Worm (Caenorhabditis elegans) whole organism, young adult: Measurements from ENCODE around the gene C18E9.7.

Experiments used
- B0019.2 ChIP-seq: fragments of 200-800 bp; sonication (Bioruptor generic); conservative IDR thresholded peaks from 2 replicates; pipeline ENCODE4 v1.3.6; 2022; ENCODE audit warnings: missing genetic modification reagents, missing genetic modification characterization, missing compliant biosample characterization
- C06A6.2 ChIP-seq: fragments of 200-800 bp; sonication (Bioruptor generic); conservative IDR thresholded peaks from 2 replicates; pipeline ENCODE4 v1.3.6; 2022; ENCODE audit warnings: missing genetic modification characterization, missing compliant biosample characterization
- D2030.7 ChIP-seq: fragments of 200-800 bp; sonication (Bioruptor generic); IDR thresholded peaks from 2 replicates; pipeline ENCODE4 v1.3.6; 2022; ENCODE audit warnings: missing genetic modification reagents, missing genetic modification characterization, missing compliant biosample characterization
- F22D6.2 ChIP-seq: sonication (generic microtip); optimal IDR thresholded peaks from 2 replicates; lab custom pipeline; 2016; ENCODE audit warnings: mild to moderate bottlenecking, missing genetic modification characterization, missing compliant biosample characterization
- F37B4.10 ChIP-seq: fragments of 200-800 bp; sonication (Bioruptor generic); IDR thresholded peaks from 2 replicates; pipeline ENCODE4 v1.3.6; 2022; ENCODE audit warnings: missing genetic modification characterization, missing compliant biosample characterization
- F39B2.1 ChIP-seq: fragments of 200-800 bp; sonication (Bioruptor generic); IDR thresholded peaks from 2 replicates; pipeline ENCODE4 v1.3.6; 2022; ENCODE audit warnings: missing genetic modification reagents, missing genetic modification characterization, missing compliant biosample characterization
- K12H6.12 ChIP-seq: fragments of 200-800 bp; sonication (Bioruptor generic); optimal IDR thresholded peaks from 2 replicates; lab custom pipeline; 2018; ENCODE audit warnings: mild to moderate bottlenecking, missing genetic modification characterization, missing compliant biosample characterization
- Y53F4B.3 ChIP-seq: fragments of 200-800 bp; sonication (Bioruptor generic); IDR thresholded peaks from 2 replicates; pipeline ENCODE4 v1.3.6; 2022; ENCODE audit warnings: missing genetic modification reagents, missing genetic modification characterization, missing compliant biosample characterization
- Y53G8AR.9 ChIP-seq: fragments of 200-800 bp; sonication (Bioruptor generic); conservative IDR thresholded peaks from 2 replicates; pipeline ENCODE4 v1.3.6; 2022; ENCODE audit warnings: missing genetic modification reagents, missing genetic modification characterization, missing compliant biosample characterization
- Y67H2A.10 ChIP-seq: fragments of 200-800 bp; sonication (Bioruptor generic); conservative IDR thresholded peaks from 2 replicates; pipeline ENCODE4 v1.3.6; 2022; ENCODE audit warnings: missing genetic modification reagents, missing genetic modification characterization, missing compliant biosample characterization
- ZK185.1 ChIP-seq: sonication (generic microtip); optimal IDR thresholded peaks from 2 replicates; lab custom pipeline; 2016; ENCODE audit warnings: mild to moderate bottlenecking, missing genetic modification characterization, missing compliant biosample characterization; ENCODE audit not compliant: poor library complexity, severe bottlenecking
- akir-1 ChIP-seq: fragments of 200-800 bp; sonication (Bioruptor generic); optimal IDR thresholded peaks from 2 replicates; lab custom pipeline; 2018; ENCODE audit warnings: mild to moderate bottlenecking, missing genetic modification characterization, moderate library complexity, missing compliant biosample characterization
- aptf-2 ChIP-seq: fragments of 200-800 bp; sonication (Bioruptor generic); conservative IDR thresholded peaks from 2 replicates; pipeline ENCODE4 v1.3.6; 2022; ENCODE audit warnings: missing genetic modification reagents, missing genetic modification characterization, missing compliant biosample characterization
- aptf-3 ChIP-seq: fragments of 200-800 bp; sonication (Bioruptor generic); IDR thresholded peaks from 2 replicates; pipeline ENCODE4 v1.3.6; 2022; ENCODE audit warnings: missing genetic modification characterization, missing compliant biosample characterization
- athp-1 ChIP-seq: sonication (generic microtip); optimal IDR thresholded peaks from 2 replicates; lab custom pipeline; 2017; ENCODE audit warnings: mild to moderate bottlenecking, missing genetic modification characterization, missing compliant biosample characterization
- ceh-58 ChIP-seq: fragments of 200-800 bp; sonication (Bioruptor generic); IDR thresholded peaks from 2 replicates; pipeline ENCODE4 v1.3.6; 2022; ENCODE audit warnings: missing genetic modification characterization, missing compliant biosample characterization
- egl-44 ChIP-seq: fragments of 200-800 bp; sonication (Bioruptor generic); IDR thresholded peaks from 2 replicates; pipeline ENCODE4 v1.3.6; 2022; ENCODE audit warnings: missing genetic modification reagents, missing genetic modification characterization, missing compliant biosample characterization
- ekl-4 ChIP-seq: fragments of 200-800 bp; sonication (Bioruptor generic); IDR thresholded peaks from 2 replicates; pipeline ENCODE4 v1.3.6; 2022; ENCODE audit warnings: missing genetic modification reagents, missing genetic modification characterization, missing compliant biosample characterization
- him-1 ChIP-seq: sonication (generic microtip); optimal IDR thresholded peaks from 2 replicates; lab custom pipeline; 2016; ENCODE audit warnings: missing genotype, missing genetic modification reagents, missing genetic modification characterization, missing compliant biosample characterization
- hmg-20 ChIP-seq: fragments of 200-800 bp; sonication (Bioruptor generic); IDR thresholded peaks from 2 replicates; pipeline ENCODE4 v1.3.6; 2022; ENCODE audit warnings: missing genetic modification reagents, missing genetic modification characterization, missing compliant biosample characterization
- hrde-1 ChIP-seq: sonication (generic microtip); optimal IDR thresholded peaks from 2 replicates; lab custom pipeline; 2016; ENCODE audit warnings: missing genetic modification characterization, mild to moderate bottlenecking, missing compliant biosample characterization, moderate library complexity, missing genotype, missing genetic modification reagents, borderline replicate concordance
- hsf-1 ChIP-seq: fragments of 200-800 bp; sonication (Bioruptor generic); IDR thresholded peaks from 2 replicates; pipeline ENCODE4 v1.3.6; 2022; ENCODE audit warnings: missing genetic modification reagents, missing genetic modification characterization, missing compliant biosample characterization
- lag-1 ChIP-seq: fragments of 200-800 bp; sonication (Bioruptor generic); IDR thresholded peaks from 2 replicates; pipeline ENCODE4 v1.3.6; 2022; ENCODE audit warnings: missing genetic modification reagents, missing genetic modification characterization, missing compliant biosample characterization
- lin-26 ChIP-seq: fragments of 200-800 bp; sonication (Bioruptor generic); IDR thresholded peaks from 2 replicates; pipeline ENCODE4 v1.3.6; 2022; ENCODE audit warnings: missing genetic modification reagents, missing genetic modification characterization, missing compliant biosample characterization
- lin-35 ChIP-seq, 3 experiments: fragments of 150-350 bp in 2 of 3; sonication (generic microtip) in 1 of 3; optimal IDR thresholded peaks; 2 replicates each; lab custom pipeline; 2014 to 2018; ENCODE audit warnings: missing biosample characterization in 3 of 3, missing genetic modification characterization in 3 of 3, missing genetic modification reagents in 3 of 3
- lin-40 ChIP-seq: sonication (generic microtip); optimal IDR thresholded peaks from 2 replicates; lab custom pipeline; 2016; ENCODE audit warnings: missing genetic modification characterization, mild to moderate bottlenecking, missing compliant biosample characterization, missing genotype, missing genetic modification reagents
- lin-54 ChIP-seq: fragments of 200-800 bp; sonication (Bioruptor generic); optimal IDR thresholded peaks from 2 replicates; lab custom pipeline; 2018; ENCODE audit warnings: mild to moderate bottlenecking, missing genetic modification characterization, missing compliant biosample characterization
- madf-10 ChIP-seq: sonication (generic microtip); optimal IDR thresholded peaks from 2 replicates; lab custom pipeline; 2016; ENCODE audit warnings: mild to moderate bottlenecking, missing genetic modification characterization, missing compliant biosample characterization
- madf-8 ChIP-seq: fragments of 200-800 bp; sonication (Bioruptor generic); conservative IDR thresholded peaks from 2 replicates; pipeline ENCODE4 v1.3.6; 2022; ENCODE audit warnings: missing genetic modification reagents, missing genetic modification characterization, missing compliant biosample characterization
- mel-28 ChIP-seq: sonication (generic microtip); optimal IDR thresholded peaks from 2 replicates; lab custom pipeline; 2016; ENCODE audit warnings: borderline replicate concordance, mild to moderate bottlenecking, missing genetic modification characterization, missing compliant biosample characterization
- nfyb-1 ChIP-seq: fragments of 200-800 bp; sonication (Bioruptor generic); IDR thresholded peaks from 2 replicates; pipeline ENCODE4 v1.3.6; 2022; ENCODE audit warnings: missing genetic modification reagents, missing genetic modification characterization, missing compliant biosample characterization
- nhr-120 ChIP-seq: fragments of 200-800 bp; sonication (Bioruptor generic); IDR thresholded peaks from 2 replicates; pipeline ENCODE4 v1.3.6; 2022; ENCODE audit warnings: missing genetic modification characterization, missing compliant biosample characterization
- nhr-179 ChIP-seq: sonication (generic microtip); optimal IDR thresholded peaks from 2 replicates; lab custom pipeline; 2016; ENCODE audit warnings: mild to moderate bottlenecking, missing genetic modification characterization, missing compliant biosample characterization
- pha-4 ChIP-seq: fragments of 150-350 bp; sonication (generic microtip); optimal IDR thresholded peaks from 2 replicates; lab custom pipeline; 2014; ENCODE audit warnings: missing biosample characterization, missing genetic modification reagents, missing genetic modification characterization
- rpc-1 ChIP-seq, 2 experiments: fragments of 150-350 bp in 1 of 2; sonication (generic microtip) in 1 of 2; optimal IDR thresholded peaks; 2 replicates each; lab custom pipeline; 2014 to 2018; ENCODE audit warnings: missing biosample characterization in 1 of 2, missing genetic modification characterization in 1 of 2, missing genetic modification reagents in 1 of 2, missing genotype in 1 of 2
- snpc-1.3 ChIP-seq: sonication (generic microtip); optimal IDR thresholded peaks from 2 replicates; lab custom pipeline; 2017; ENCODE audit warnings: missing genetic modification characterization, mild to moderate bottlenecking, missing compliant biosample characterization, antibody characterized with exemption, moderate library complexity, missing genotype, missing genetic modification reagents; ENCODE audit not compliant: insufficient read depth
- snpc-4 ChIP-seq, 5 experiments: fragments of 150-350 bp in 1 of 5; sonication (generic microtip) in 4 of 5; optimal IDR thresholded peaks; 2 replicates each; lab custom pipeline; 2014 to 2018; ENCODE audit warnings: missing genetic modification characterization in 5 of 5, missing biosample characterization in 3 of 5, antibody characterized with exemption in 2 of 5, mild to moderate bottlenecking in 2 of 5, missing compliant biosample characterization in 2 of 5, missing genotype in 2 of 5, moderate library complexity in 2 of 5, missing genetic modification reagents in 1 of 5
- tlf-1 ChIP-seq: fragments of 200-800 bp; sonication (Bioruptor generic); optimal IDR thresholded peaks from 2 replicates; lab custom pipeline; 2018; ENCODE audit warnings: mild to moderate bottlenecking, missing genetic modification characterization, missing compliant biosample characterization
- unc-130 ChIP-seq: sonication (generic microtip); optimal IDR thresholded peaks from 2 replicates; lab custom pipeline; 2016; ENCODE audit warnings: missing genetic modification reagents, missing genetic modification characterization, missing compliant biosample characterization
- unc-62 ChIP-seq: fragments of 150-350 bp; optimal IDR thresholded peaks from 2 replicates; lab custom pipeline; 2014; ENCODE audit warnings: missing biosample characterization, missing genetic modification reagents, missing genetic modification characterization
- xnd-1 ChIP-seq: sonication (generic microtip); optimal IDR thresholded peaks from 2 replicates; lab custom pipeline; 2016; ENCODE audit warnings: missing genotype, missing genetic modification reagents, missing genetic modification characterization, missing compliant biosample characterization
- zfh-2 ChIP-seq: fragments of 200-800 bp; sonication (Bioruptor generic); conservative IDR thresholded peaks from 2 replicates; pipeline ENCODE4 v1.3.6; 2022; ENCODE audit warnings: missing genetic modification reagents, missing genetic modification characterization, missing compliant biosample characterization
- zim-3 ChIP-seq: sonication (generic microtip); optimal IDR thresholded peaks from 2 replicates; lab custom pipeline; 2017; ENCODE audit warnings: mild to moderate bottlenecking, missing genetic modification characterization, moderate library complexity, missing compliant biosample characterization
- ztf-25 ChIP-seq: fragments of 200-800 bp; sonication (Bioruptor generic); IDR thresholded peaks from 2 replicates; pipeline ENCODE4 v1.3.6; 2022; ENCODE audit warnings: missing genetic modification reagents, missing genetic modification characterization, missing compliant biosample characterization
- ztf-28 ChIP-seq: fragments of 200-800 bp; sonication (Bioruptor generic); IDR thresholded peaks from 2 replicates; pipeline ENCODE4 v1.3.6; 2022; ENCODE audit warnings: missing genetic modification reagents, missing genetic modification characterization, missing compliant biosample characterization

Gene C18E9.7

ce11 chrII:8933693-8934432 is 48.7 kb downstream of the C18E9.7 start, which contains the start of gene T21B10.3 (continued):
- TF ChIP-seq athp-1 (peak; percentile 90), nhr-179 (tag; lab: Kevin White, UChicago) (no peak), lin-35 (GFP tag; optimal IDR thresholded peaks at IDR 0.05; lab: Kevin White, UChicago) (peak in 2 of 3 experiments; percentile 53 to 89), Y53G8AR.9 (GFP tag; lab: Robert Waterston, UW) (peak; percentile 96), F37B4.10 (GFP tag; lab: Robert Waterston, UW) (no peak), F39B2.1 (GFP tag; lab: Robert Waterston, UW) (0 out of 2 replicates have a peak, but pooled peaks have one; percentile 32), mel-28 (tag; lab: Kevin White, UChicago) (no peak), him-1 (tag; lab: Kevin White, UChicago) (peak; percentile 72), unc-130 (GFP tag; lab: Kevin White, UChicago) (peak; percentile 95), ceh-58 (0 out of 2 replicates have a peak, but pooled peaks have one; percentile 35), hrde-1 (tag; lab: Kevin White, UChicago) (peak; percentile 79), lin-54 (GFP tag; lab: Kevin White, UChicago) (peak; percentile 90), K12H6.12 (tag; lab: Kevin White, UChicago) (no peak), hmg-20 (GFP tag; lab: Robert Waterston, UW) (0 out of 2 replicates have a peak, but pooled peaks have one; percentile 31), ekl-4 (peak; percentile 86), F22D6.2 (no peak), hsf-1 (peak; percentile 91), pha-4 (tag; lab: Kevin White, UChicago) (no peak), egl-44 (no peak), madf-10 (tag; lab: Kevin White, UChicago) (peak; percentile 62), rpc-1 (optimal IDR thresholded peaks at IDR 0.05; lab: Kevin White, UChicago) (no peak), rpc-1 (tag; optimal IDR thresholded peaks at IDR 0.05; lab: Kevin White, UChicago) (peak; percentile 15), Y67H2A.10 (GFP tag; lab: Robert Waterston, UW) (peak; percentile 62; the same call in 1 of the 2 replicates), lin-40 (tag; lab: Kevin White, UChicago) (peak; percentile 36), madf-8 (GFP tag; lab: Robert Waterston, UW) (peak; percentile 98), zfh-2 (GFP tag; lab: Robert Waterston, UW) (no peak), C06A6.2 (GFP tag; lab: Robert Waterston, UW) (0 out of 2 replicates have a peak, but pooled peaks have one; percentile 39), lin-26 (GFP tag; lab: Robert Waterston, UW) (peak; percentile 75), Y53F4B.3 (GFP tag; lab: Robert Waterston, UW) (peak; percentile 44; the same call in 1 of the 2 replicates), ztf-28 (peak; percentile 94), ZK185.1 (tag; lab: Kevin White, UChicago) (peak; percentile 33), aptf-2 (peak; percentile 45; the same call in 1 of the 2 replicates), akir-1 (GFP tag; lab: Kevin White, UChicago) (no peak), xnd-1 (tag; lab: Kevin White, UChicago) (peak; percentile 98), unc-62 (no peak), snpc-4 (GFP tag; optimal IDR thresholded peaks at IDR 0.05; lab: Kevin White, UChicago) (peak; percentile 72), snpc-4 (tag; optimal IDR thresholded peaks at IDR 0.05; lab: Kevin White, UChicago) (peak; percentile 7 to 72 (median 65)), ztf-25 (GFP tag; lab: Robert Waterston, UW) (peak; percentile 89), D2030.7 (GFP tag; lab: Robert Waterston, UW) (peak; percentile 97), nfyb-1 (GFP tag; lab: Robert Waterston, UW) (peak; percentile 73; the same call in 1 of the 2 replicates), zim-3 (tag; lab: Kevin White, UChicago) (peak; percentile 61), snpc-1.3 (tag; lab: Kevin White, UChicago) (peak; percentile 90), nhr-120 (GFP tag; lab: Robert Waterston, UW) (no peak), tlf-1 (peak; percentile 94), lag-1 (GFP tag; lab: Robert Waterston, UW) (no peak), B0019.2 (GFP tag; lab: Robert Waterston, UW) (peak; percentile 89), aptf-3 (GFP tag; lab: Robert Waterston, UW) (no peak)
